Worm (Caenorhabditis elegans) whole organism, L4 larva: Measurements from ENCODE around the gene C45G9.4.

ENCODE experiments used
- T20F7.1 ChIP-seq: fragments of 200-800 bp; sonication (Bioruptor generic); optimal IDR thresholded peaks from 2 replicates; lab custom pipeline; 2018; ENCODE audit warnings: mild to moderate bottlenecking, missing genetic modification characterization, missing compliant biosample characterization
- Y5F2A.4 ChIP-seq: fragments of 200-800 bp; sonication (Bioruptor generic); optimal IDR thresholded peaks from 2 replicates; lab custom pipeline; 2018; ENCODE audit warnings: mild to moderate bottlenecking, missing genetic modification characterization, missing compliant biosample characterization
- Y75B8A.6 ChIP-seq: fragments of 200-800 bp; sonication (Bioruptor generic); IDR thresholded peaks from 2 replicates; pipeline ENCODE4 v1.3.6; 2022; ENCODE audit warnings: missing genetic modification reagents, missing genetic modification characterization, missing compliant biosample characterization
- aha-1 ChIP-seq: fragments of 150-350 bp; peaks from one replicate; lab custom pipeline; 2014; ENCODE audit warnings: missing biosample characterization, missing genetic modification characterization
- ceh-32 ChIP-seq: sonication (generic microtip); optimal IDR thresholded peaks from 2 replicates; lab custom pipeline; 2016; ENCODE audit warnings: mild to moderate bottlenecking, missing genetic modification characterization, missing compliant biosample characterization; ENCODE audit not compliant: poor library complexity
- ceh-62 ChIP-seq: sonication (generic microtip); optimal IDR thresholded peaks from 2 replicates; lab custom pipeline; 2017; ENCODE audit warnings: missing biosample characterization, missing genetic modification characterization
- ceh-82 ChIP-seq: sonication (generic microtip); optimal IDR thresholded peaks from 2 replicates; lab custom pipeline; 2017; ENCODE audit warnings: missing biosample characterization, missing genetic modification characterization
- ces-1 ChIP-seq: fragments of 150-350 bp; sonication (generic microtip); optimal IDR thresholded peaks from 4 replicates; lab custom pipeline; 2014; ENCODE audit warnings: missing biosample characterization, missing genetic modification reagents, missing genetic modification characterization
- daf-12 ChIP-seq: fragments of 150-350 bp; optimal IDR thresholded peaks from 2 replicates; lab custom pipeline; 2014; ENCODE audit warnings: missing biosample characterization, missing genetic modification reagents, missing genetic modification characterization
- daf-16 ChIP-seq, 3 experiments: sonication (generic microtip); optimal IDR thresholded peaks; 2 replicates each; lab custom pipeline; 2016 to 2017; ENCODE audit warnings: missing genetic modification characterization in 3 of 3, missing genetic modification reagents in 3 of 3, mild to moderate bottlenecking in 2 of 3, missing compliant biosample characterization in 2 of 3, missing biosample characterization in 1 of 3, moderate library complexity in 1 of 3
- dmd-6 ChIP-seq: fragments of 200-800 bp; sonication (Bioruptor generic); IDR thresholded peaks from 2 replicates; pipeline ENCODE4 v1.3.6; 2022; ENCODE audit warnings: missing genetic modification reagents, missing genetic modification characterization, missing compliant biosample characterization
- dmd-9 ChIP-seq: fragments of 200-800 bp; sonication (Bioruptor generic); IDR thresholded peaks from 2 replicates; pipeline ENCODE4 v1.3.6; 2022; ENCODE audit warnings: missing genetic modification reagents, missing genetic modification characterization, missing compliant biosample characterization
- dpl-1 ChIP-seq: fragments of 150-350 bp; optimal IDR thresholded peaks from 2 replicates; lab custom pipeline; 2014; ENCODE audit warnings: missing biosample characterization, missing genetic modification reagents, missing genetic modification characterization
- dve-1 ChIP-seq: sonication (generic microtip); optimal IDR thresholded peaks from 2 replicates; lab custom pipeline; 2017; ENCODE audit warnings: antibody characterized with exemption, mild to moderate bottlenecking, missing genetic modification characterization, missing compliant biosample characterization; ENCODE audit not compliant: insufficient read depth
- fkh-10 ChIP-seq: fragments of 150-350 bp; optimal IDR thresholded peaks from 2 replicates; lab custom pipeline; 2014; ENCODE audit warnings: missing biosample characterization, missing genetic modification reagents, missing genetic modification characterization
- fos-1 ChIP-seq: fragments of 150-350 bp; optimal IDR thresholded peaks from 2 replicates; lab custom pipeline; 2014; ENCODE audit warnings: missing biosample characterization, missing genetic modification characterization
- hif-1 ChIP-seq, 2 experiments: sonication (generic microtip); optimal IDR thresholded peaks; 2 replicates each; lab custom pipeline; 2016 to 2017; ENCODE audit warnings: missing compliant biosample characterization in 2 of 2, missing genetic modification characterization in 2 of 2, missing genetic modification reagents in 2 of 2, missing genotype in 2 of 2, mild to moderate bottlenecking in 1 of 2
- hlh-30 ChIP-seq: sonication (generic microtip); optimal IDR thresholded peaks from 2 replicates; lab custom pipeline; 2017; ENCODE audit warnings: antibody characterized with exemption, mild to moderate bottlenecking, missing genetic modification characterization, missing compliant biosample characterization; ENCODE audit not compliant: insufficient read depth
- lin-1 ChIP-seq: fragments of 200-800 bp; sonication (Bioruptor generic); IDR thresholded peaks from 2 replicates; pipeline ENCODE4 v1.3.6; 2022; ENCODE audit warnings: missing genetic modification reagents, missing genetic modification characterization, missing compliant biosample characterization
- lin-38 ChIP-seq: fragments of 200-800 bp; sonication (Bioruptor generic); IDR thresholded peaks from 2 replicates; pipeline ENCODE4 v1.3.6; 2022; ENCODE audit warnings: missing genetic modification reagents, missing genetic modification characterization, missing compliant biosample characterization
- lir-3 ChIP-seq: sonication (generic microtip); optimal IDR thresholded peaks from 2 replicates; lab custom pipeline; 2016; ENCODE audit warnings: mild to moderate bottlenecking, missing genetic modification characterization, missing compliant biosample characterization
- lsy-2 ChIP-seq, 2 experiments: fragments of 150-350 bp in 1 of 2; sonication (generic microtip) in 1 of 2; optimal IDR thresholded peaks; 2 replicates each; lab custom pipeline; 2014 to 2017; ENCODE audit warnings: missing biosample characterization in 2 of 2, missing genetic modification characterization in 2 of 2
- mdl-1 ChIP-seq, 2 experiments: fragments of 150-350 bp in 1 of 2; sonication (generic microtip) in 1 of 2; optimal IDR thresholded peaks; 2 replicates each; lab custom pipeline; 2014 to 2017; ENCODE audit warnings: missing biosample characterization in 2 of 2, missing genetic modification characterization in 2 of 2
- mep-1 ChIP-seq: fragments of 150-350 bp; sonication (generic microtip); optimal IDR thresholded peaks from 3 replicates; lab custom pipeline; 2014; ENCODE audit warnings: missing biosample characterization, missing genetic modification characterization
- mes-2 ChIP-seq: sonication (generic microtip); optimal IDR thresholded peaks from 2 replicates; lab custom pipeline; 2016; ENCODE audit warnings: missing genotype, mild to moderate bottlenecking, missing genetic modification characterization, missing compliant biosample characterization; ENCODE audit not compliant: poor library complexity, severe bottlenecking
- mxl-3 ChIP-seq: fragments of 200-800 bp; sonication (Bioruptor generic); optimal IDR thresholded peaks from 2 replicates; lab custom pipeline; 2018; ENCODE audit warnings: mild to moderate bottlenecking, missing genetic modification characterization, missing compliant biosample characterization
- nhr-10 ChIP-seq: fragments of 150-350 bp; optimal IDR thresholded peaks from 2 replicates; lab custom pipeline; 2014; ENCODE audit warnings: missing biosample characterization, missing genetic modification characterization
- nhr-25 ChIP-seq: sonication (generic microtip); optimal IDR thresholded peaks from 2 replicates; lab custom pipeline; 2017; ENCODE audit warnings: missing genetic modification characterization, mild to moderate bottlenecking, missing compliant biosample characterization, antibody characterized with exemption, moderate library complexity, borderline replicate concordance; ENCODE audit not compliant: insufficient read depth
- nhr-28 ChIP-seq: fragments of 150-350 bp; optimal IDR thresholded peaks from 2 replicates; lab custom pipeline; 2014; ENCODE audit warnings: missing biosample characterization, missing genetic modification characterization
- nhr-42 ChIP-seq: fragments of 200-800 bp; sonication (Bioruptor generic); IDR thresholded peaks from 2 replicates; pipeline ENCODE4 v1.3.6; 2022; ENCODE audit warnings: missing genetic modification characterization, missing compliant biosample characterization
- nhr-6 ChIP-seq: fragments of 150-350 bp; optimal IDR thresholded peaks from 2 replicates; lab custom pipeline; 2014; ENCODE audit warnings: missing biosample characterization, missing genetic modification characterization
- nhr-77 ChIP-seq: fragments of 150-350 bp; optimal IDR thresholded peaks from 2 replicates; lab custom pipeline; 2014; ENCODE audit warnings: missing biosample characterization, missing genetic modification characterization
- pha-4 ChIP-seq, 2 experiments: fragments of 150-350 bp in 1 of 2; fragments of 200-800 bp in 1 of 2; sonication (Bioruptor generic) in 1 of 2; IDR thresholded peaks in 1 of 2; optimal IDR thresholded peaks in 1 of 2; 2 replicates each; pipeline versions ENCODE4 v1.3.6 to Lab custom; 2014 to 2022; ENCODE audit warnings: missing genetic modification characterization in 2 of 2, missing genetic modification reagents in 2 of 2, missing biosample characterization in 1 of 2, missing compliant biosample characterization in 1 of 2
- pqm-1 ChIP-seq: sonication (generic microtip); optimal IDR thresholded peaks from 2 replicates; lab custom pipeline; 2017; ENCODE audit warnings: missing biosample characterization, missing genetic modification characterization
- rbr-2 ChIP-seq: sonication (generic microtip); optimal IDR thresholded peaks from 2 replicates; lab custom pipeline; 2016; ENCODE audit warnings: missing genotype, missing genetic modification characterization, missing compliant biosample characterization
- set-16 ChIP-seq: fragments of 200-800 bp; sonication (Bioruptor generic); IDR thresholded peaks from 2 replicates; pipeline ENCODE4 v1.3.6; 2022; ENCODE audit warnings: missing genetic modification reagents, missing genetic modification characterization, missing compliant biosample characterization
- snpc-4 ChIP-seq: fragments of 150-350 bp; optimal IDR thresholded peaks from 2 replicates; lab custom pipeline; 2014; ENCODE audit warnings: missing biosample characterization, missing genetic modification characterization
- spr-3 ChIP-seq: fragments of 200-800 bp; sonication (Bioruptor generic); optimal IDR thresholded peaks from 2 replicates; lab custom pipeline; 2018; ENCODE audit warnings: mild to moderate bottlenecking, missing genetic modification characterization, missing compliant biosample characterization
- unc-39 ChIP-seq: sonication (generic microtip); optimal IDR thresholded peaks from 2 replicates; lab custom pipeline; 2017; ENCODE audit warnings: missing biosample characterization, missing genetic modification characterization
- unc-62 ChIP-seq, 3 experiments: fragments of 150-350 bp in 1 of 3; sonication (generic microtip); optimal IDR thresholded peaks in 2 of 3; peaks in 1 of 3; 1 replicate in 1 of 3; 2 replicates in 2 of 3; lab custom pipeline; 2014 to 2017; ENCODE audit warnings: missing biosample characterization in 3 of 3, missing genetic modification characterization in 3 of 3, missing genetic modification reagents in 3 of 3, missing genotype in 1 of 3
- zag-1 ChIP-seq: fragments of 150-350 bp; optimal IDR thresholded peaks from 2 replicates; lab custom pipeline; 2014; ENCODE audit warnings: missing biosample characterization, missing genetic modification characterization
- ztf-11 ChIP-seq: fragments of 150-350 bp; optimal IDR thresholded peaks from 2 replicates; lab custom pipeline; 2014; ENCODE audit warnings: missing biosample characterization, missing genetic modification characterization

C45G9.4 gene

ce11 chrIII:5047175-5047574 lies 15.3 kb upstream of the C45G9.4 start, which contains the start of gene txbp-3:
TSS of gene txbp-3 (minus strand) at chrIII:5047459.
- no peak for TF ChIP-seq lir-3 (tag; lab: Kevin White, UChicago)
- TF ChIP-seq mep-1 (tag; lab: Kevin White, UChicago), result peak; percentile 71
- TF ChIP-seq nhr-77 (tag; lab: Kevin White, UChicago), result peak; percentile 42
- TF ChIP-seq mxl-3 (GFP tag; lab: Kevin White, UChicago), result peak; percentile 80
- TF ChIP-seq ceh-62 (tag; lab: Kevin White, UChicago), result no peak
- peak; percentile 54 for TF ChIP-seq dpl-1
- TF ChIP-seq hlh-30, result peak; percentile 58
- no peak for TF ChIP-seq ztf-11 (tag; lab: Kevin White, UChicago)
- no peak for TF ChIP-seq daf-16 (GFP tag; optimal IDR thresholded peaks at IDR 0.05; lab: Kevin White, UChicago)
- peak; percentile 24 for TF ChIP-seq daf-16 (tag; optimal IDR thresholded peaks at IDR 0.05; lab: Kevin White, UChicago)
- peak; percentile 85 for TF ChIP-seq pqm-1 (tag; lab: Kevin White, UChicago)
- TF ChIP-seq hif-1 (tag; optimal IDR thresholded peaks at IDR 0.05; lab: Kevin White, UChicago), result peak in 1 of 2 experiments; percentile 33
- TF ChIP-seq zag-1, result no peak
- peak; percentile 1 for TF ChIP-seq rbr-2
- no peak for TF ChIP-seq snpc-4 (tag; lab: Kevin White, UChicago)
- TF ChIP-seq mdl-1 (tag; optimal IDR thresholded peaks at IDR 0.05; lab: Kevin White, UChicago), result peak in 1 of 2 experiments; percentile 5
- TF ChIP-seq dve-1, result peak; percentile 79
- no peak for TF ChIP-seq fos-1 (tag; lab: Kevin White, UChicago)
- TF ChIP-seq nhr-6 (tag; lab: Kevin White, UChicago), result peak; percentile 50
- TF ChIP-seq mes-2, result peak; percentile 83
- TF ChIP-seq lsy-2 (tag; optimal IDR thresholded peaks at IDR 0.05; lab: Kevin White, UChicago), result peak in 1 of 2 experiments; percentile 59
- TF ChIP-seq ces-1 (GFP tag; lab: Kevin White, UChicago), result peak; percentile 12
- TF ChIP-seq dmd-6 (GFP tag; lab: Robert Waterston, UW), result peak; percentile 57; the same call in 1 of the 2 replicates
- no peak for TF ChIP-seq Y5F2A.4 (GFP tag; lab: Kevin White, UChicago)
- peak; percentile 77 for TF ChIP-seq nhr-28 (tag; lab: Kevin White, UChicago)
- no peak for TF ChIP-seq aha-1 (tag; lab: Kevin White, UChicago)
- no peak for TF ChIP-seq pha-4 (GFP tag; IDR thresholded peaks at IDR 0.05; lab: Robert Waterston, UW)
- peak; percentile 76 for TF ChIP-seq pha-4 (tag; optimal IDR thresholded peaks at IDR 0.05; lab: Kevin White, UChicago)
- TF ChIP-seq set-16, result no peak
- TF ChIP-seq lin-38 (GFP tag; lab: Robert Waterston, UW), result no peak
- TF ChIP-seq unc-62 (GFP tag; optimal IDR thresholded peaks at IDR 0.05 in 1 of 2; lab: Kevin White, UChicago), result peak in 1 of 2 experiments; percentile 20
- TF ChIP-seq unc-62 (tag; optimal IDR thresholded peaks at IDR 0.05; lab: Kevin White, UChicago), result no peak
- no peak for TF ChIP-seq spr-3 (GFP tag; lab: Kevin White, UChicago)
- peak; percentile 37 for TF ChIP-seq fkh-10 (GFP tag; lab: Kevin White, UChicago)
- peak; percentile 25 for TF ChIP-seq T20F7.1
- no peak for TF ChIP-seq lin-1 (GFP tag; lab: Robert Waterston, UW)
- no peak for TF ChIP-seq nhr-42
- TF ChIP-seq, all 104 proteins: peak for 21

- TF ChIP-seq dmd-9 (GFP tag; lab: Robert Waterston, UW) (no peak), pha-4 (GFP tag; IDR thresholded peaks at IDR 0.05; lab: Robert Waterston, UW) (no peak), pha-4 (tag; optimal IDR thresholded peaks at IDR 0.05; lab: Kevin White, UChicago) (no peak), nhr-10 (tag; lab: Kevin White, UChicago) (no peak), mep-1 (tag; lab: Kevin White, UChicago) (no peak), nhr-25 (tag; lab: Kevin White, UChicago) (no peak), mxl-3 (GFP tag; lab: Kevin White, UChicago) (no peak), dve-1 (no peak), ceh-32 (tag; lab: Kevin White, UChicago) (no peak), daf-12 (tag; lab: Kevin White, UChicago) (no peak), hlh-30 (no peak), T20F7.1 (no peak), unc-39 (tag; lab: Kevin White, UChicago) (no peak), ceh-82 (tag; lab: Kevin White, UChicago) (no peak), dmd-6 (GFP tag; lab: Robert Waterston, UW) (no peak), Y75B8A.6 (GFP tag; lab: Robert Waterston, UW) (no peak)
Measured at ce11 chrIII:5047740-5048139, 14.8 kb upstream of the C45G9.4 start, which contains the start of gene C45G9.5. TSS of gene C45G9.5 (plus strand) at chrIII:5048117.
